Worm (Caenorhabditis elegans): Measurements from ENCODE around the gene srm-5.

- TF ChIP-seq rpc-1 (optimal IDR thresholded peaks at IDR 0.05) (no peak), rpc-1 (tag; optimal IDR thresholded peaks at IDR 0.05) (no peak), pbrm-1 (GFP tag; IDR thresholded peaks at IDR 0.05) (no peak)
These were observed 43.1 kb downstream of the srm-5 start for ce11 chrV:14378052-14378451.
